Fruit fly (Drosophila melanogaster): ENCODE data around the gene CG3823.

The CG3823 gene

DNA sequence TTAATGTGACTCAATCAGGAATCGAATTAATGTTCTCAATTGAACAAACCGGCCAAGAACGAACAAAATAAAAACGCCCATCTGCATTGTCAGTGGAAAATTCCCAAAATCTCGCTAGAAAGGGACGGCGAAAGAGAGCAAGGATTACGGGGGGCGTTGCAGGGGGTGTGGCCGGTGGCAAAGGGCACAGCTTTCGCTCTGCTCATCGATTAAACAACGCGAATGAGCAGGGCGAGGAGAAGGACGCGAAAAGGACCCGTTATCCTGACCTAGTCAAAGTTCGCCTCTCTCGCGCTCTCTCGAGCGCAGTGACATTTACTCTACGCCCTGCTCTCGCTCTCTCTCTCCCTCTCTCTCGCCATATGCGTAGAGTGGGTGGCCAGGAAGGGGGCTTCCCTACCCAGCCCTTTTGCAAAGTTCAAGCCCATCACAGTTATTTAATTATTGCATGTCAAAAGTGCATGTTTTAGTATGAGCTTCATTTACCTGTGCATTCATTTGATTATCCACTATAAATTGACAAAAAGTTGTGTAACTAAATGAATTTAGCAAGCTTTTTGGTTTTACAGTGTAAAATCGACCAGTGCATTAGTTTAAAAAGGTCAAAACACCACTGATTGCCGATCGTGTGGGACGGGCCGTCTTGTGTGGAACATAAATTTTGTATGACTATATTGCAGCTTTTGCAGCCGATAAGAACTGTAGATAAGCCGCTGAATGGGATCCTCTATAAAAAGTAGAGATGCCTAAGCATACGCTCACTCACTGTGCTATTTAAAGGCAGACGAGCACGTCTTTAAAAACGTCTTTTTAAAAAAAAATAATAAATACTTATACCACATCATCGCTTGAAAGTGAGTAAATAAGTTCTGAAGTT is 35.2 kb downstream of the CG3823 start (continued):
- TF ChIP-seq CG14014 (GFP tag; IDR thresholded peaks at IDR 0.05) (0 out of 2 replicates have a peak, but pooled peaks have one; percentile 38), CG31224 (GFP tag; IDR thresholded peaks at IDR 0.05) (no peak), Dad (GFP tag; optimal IDR thresholded peaks at IDR 0.05) (peak; percentile 28), CG2199 (GFP tag; IDR thresholded peaks at IDR 0.05) (no peak), CG4617 (GFP tag; optimal IDR thresholded peaks at IDR 0.05; ENCODE audit: borderline replicate concordance) (no peak), CG8478 (optimal IDR thresholded peaks at IDR 0.05) (no peak), HLHmδ (GFP tag; optimal IDR thresholded peaks at IDR 0.05) (no peak), sug (tag; optimal IDR thresholded peaks at IDR 0.05) (no peak), CG33213 (GFP tag; optimal IDR thresholded peaks at IDR 0.05) (no peak), CG32532 (GFP tag; IDR thresholded peaks at IDR 0.05) (peak; percentile 46; the same call in 1 of the 2 replicates), D (optimal IDR thresholded peaks at IDR 0.05) (no peak), D (GFP tag; optimal IDR thresholded peaks at IDR 0.05) (no peak), CG34376 (GFP tag; optimal IDR thresholded peaks at IDR 0.05) (peak; percentile 1), Ets65A (GFP tag) (no peak), jigr1 (GFP tag; IDR thresholded peaks at IDR 0.05) (no peak), Hr3 (GFP tag; optimal IDR thresholded peaks at IDR 0.05) (no peak), CG6791 (GFP tag; IDR thresholded peaks at IDR 0.05; ENCODE audit: partially characterized antibody) (no peak), Aef1 (GFP tag; IDR thresholded peaks at IDR 0.05) (no peak), CG3995 (GFP tag; optimal IDR thresholded peaks at IDR 0.05) (no peak), ken (GFP tag; IDR thresholded peaks at IDR 0.05) (no peak), Ada2b (GFP tag; IDR thresholded peaks at IDR 0.05) (no peak), CG32767 (GFP tag; IDR thresholded peaks at IDR 0.05) (no peak), GATAe (GFP tag; conservative IDR thresholded peaks at IDR 0.05) (no peak), Ptx1 (GFP tag; IDR thresholded peaks at IDR 0.05) (no peak), MTF-1 (GFP tag; optimal IDR thresholded peaks at IDR 0.05; ENCODE audit: borderline replicate concordance) (no peak), CG17361 (GFP tag; IDR thresholded peaks at IDR 0.05) (peak; percentile 41; the same call in 1 of the 3 replicates), schlank (tag; optimal IDR thresholded peaks at IDR 0.05) (no peak), slbo (GFP tag; IDR thresholded peaks at IDR 0.05) (peak; percentile 55), Optix (GFP tag; IDR thresholded peaks at IDR 0.05) (no peak), CrebB (tag; optimal IDR thresholded peaks at IDR 0.05) (no peak), dmrt11E (tag; optimal IDR thresholded peaks at IDR 0.05) (no peak), stc (GFP tag; IDR thresholded peaks at IDR 0.05) (no peak), Eip74EF (GFP tag; optimal IDR thresholded peaks at IDR 0.05) (no peak), CG17912 (GFP tag; optimal IDR thresholded peaks at IDR 0.05) (no peak), pan (optimal IDR thresholded peaks at IDR 0.05) (no peak), pan (GFP tag; optimal IDR thresholded peaks at IDR 0.05 in 1 of 2, IDR thresholded peaks at IDR 0.05 in 1 of 2) (peak in 1 of 2 experiments; percentile 31), CG2875 (GFP tag; optimal IDR thresholded peaks at IDR 0.05) (no peak), en (GFP tag; optimal IDR thresholded peaks at IDR 0.05) (no peak), Hand (GFP tag; optimal IDR thresholded peaks at IDR 0.05) (peak; percentile 27), CG17612 (GFP tag; IDR thresholded peaks at IDR 0.05) (no peak), Antp (GFP tag; optimal IDR thresholded peaks at IDR 0.05) (peak; percentile 28), pfk (GFP tag; optimal IDR thresholded peaks at IDR 0.05) (no peak), CG33557 (GFP tag; optimal IDR thresholded peaks at IDR 0.05) (no peak), CG15011 (GFP tag; optimal IDR thresholded peaks at IDR 0.05) (no peak), unpg (GFP tag; optimal IDR thresholded peaks at IDR 0.05) (peak; percentile 0), CG14441 (GFP tag; IDR thresholded peaks at IDR 0.05) (no peak), pho (GFP tag; optimal IDR thresholded peaks at IDR 0.05) (peak; percentile 25), z (GFP tag; IDR thresholded peaks at IDR 0.05) (no peak), onecut (GFP tag; IDR thresholded peaks at IDR 0.05) (peak; percentile 94), CG2202 (tag; optimal IDR thresholded peaks at IDR 0.05) (no peak), Dip3 (GFP tag; optimal IDR thresholded peaks at IDR 0.05) (no peak)

Measured in whole organism, embryonic.